Worm (Caenorhabditis elegans): ENCODE measurements around the gene C17H12.11.

C17H12.11 gene

DNA sequence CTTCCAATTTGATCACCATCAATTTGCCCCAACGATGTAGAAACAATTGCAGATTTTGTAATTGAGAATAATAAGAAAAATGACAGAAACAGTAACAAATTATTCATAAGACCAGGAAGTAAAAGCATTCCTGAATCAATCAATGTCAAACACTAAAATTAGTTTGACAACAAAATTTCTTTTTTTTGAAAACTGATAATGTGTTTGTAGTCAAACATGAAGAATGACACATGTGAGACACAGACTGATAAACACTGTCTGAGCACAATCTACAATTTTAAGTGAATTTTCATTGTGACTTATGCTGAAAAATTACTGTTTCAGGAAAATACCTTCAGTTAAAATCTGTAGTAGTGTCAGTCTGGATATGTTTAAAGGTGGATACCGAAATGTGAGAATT, at the start of gene C17H12.11, which contains the start of gene cest-4:
C17H12.11 (plus strand) TSS at position 256 of the 400 bp plus-strand sequence.
cest-4 (minus strand) TSS at position 206 of the 400 bp plus-strand sequence.
- TF ChIP-seq tbx-7 (tag; optimal IDR thresholded peaks at IDR 0.05) (no peak), ama-1 (optimal IDR thresholded peaks at IDR 0.05) (no peak), odd-2 (tag; optimal IDR thresholded peaks at IDR 0.05) (no peak), ceh-34 (tag; optimal IDR thresholded peaks at IDR 0.05) (no peak)

DNA sequence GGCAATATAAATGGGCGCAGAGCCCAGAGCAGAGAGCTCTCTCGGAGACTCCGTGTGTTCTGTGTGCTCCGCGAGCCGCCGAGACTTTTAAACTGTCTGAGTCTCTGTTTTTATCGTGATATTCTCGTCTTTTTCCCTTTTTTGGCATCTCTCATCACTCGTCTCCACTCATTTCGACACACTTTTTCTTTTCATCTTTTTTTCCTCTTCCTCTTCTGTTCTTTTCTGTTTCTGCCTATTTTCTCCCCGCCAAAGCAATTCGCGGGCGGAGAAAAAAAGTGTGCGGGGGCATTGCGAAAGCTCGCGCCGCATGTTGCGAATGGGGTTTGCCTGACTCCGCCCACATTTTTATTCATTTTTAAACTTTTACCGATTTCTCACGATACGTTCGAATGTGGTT, 45.8 kb upstream of the C17H12.11 start:
- TF ChIP-seq ceh-24 (tag; optimal IDR thresholded peaks at IDR 0.05): peak; percentile 57
- TF ChIP-seq madf-2 (tag; optimal IDR thresholded peaks at IDR 0.05): peak; percentile 78
- TF ChIP-seq lin-11 (tag; optimal IDR thresholded peaks at IDR 0.05): peak; percentile 75
- TF ChIP-seq C38D4.7 (GFP tag; optimal IDR thresholded peaks at IDR 0.05): peak; percentile 65
- TF ChIP-seq ceh-22 (tag; optimal IDR thresholded peaks at IDR 0.05): peak; percentile 53
- no peak for TF ChIP-seq unc-55 (GFP tag; optimal IDR thresholded peaks at IDR 0.05)
- TF ChIP-seq K02D7.2 (tag; optimal IDR thresholded peaks at IDR 0.05): peak; percentile 78
- peak; percentile 85 for TF ChIP-seq sox-4 (tag; optimal IDR thresholded peaks at IDR 0.05)
- peak; percentile 74 for TF ChIP-seq unc-3 (GFP tag; conservative IDR thresholded peaks at IDR 0.05)
- TF ChIP-seq unc-3 (tag; optimal IDR thresholded peaks at IDR 0.05): peak; percentile 75
- peak; percentile 84 for TF ChIP-seq ceh-2 (tag; optimal IDR thresholded peaks at IDR 0.05)
- peak; percentile 88 for TF ChIP-seq pha-2 (tag; optimal IDR thresholded peaks at IDR 0.05)
- TF ChIP-seq ceh-31 (tag; optimal IDR thresholded peaks at IDR 0.05): peak; percentile 92
- TF ChIP-seq rnt-1 (tag; optimal IDR thresholded peaks at IDR 0.05): peak; percentile 75
- TF ChIP-seq hlh-6 (tag; optimal IDR thresholded peaks at IDR 0.05): peak; percentile 90
- peak; percentile 62 for TF ChIP-seq C08G9.2 (tag; optimal IDR thresholded peaks at IDR 0.05)
- TF ChIP-seq hlh-30 (tag; optimal IDR thresholded peaks at IDR 0.05; ENCODE audit: insufficient read depth): no peak
- TF ChIP-seq hlh-13 (GFP tag; optimal IDR thresholded peaks at IDR 0.05): no peak
- TF ChIP-seq nhr-232 (tag; optimal IDR thresholded peaks at IDR 0.05): peak; percentile 67
- peak; percentile 54 for TF ChIP-seq ets-4 (tag; optimal IDR thresholded peaks at IDR 0.05)
- peak; percentile 73 for TF ChIP-seq syd-9 (tag; optimal IDR thresholded peaks at IDR 0.05)
- TF ChIP-seq pax-1 (tag; optimal IDR thresholded peaks at IDR 0.05): peak; percentile 50
- peak; percentile 86 for TF ChIP-seq ceh-34 (tag; optimal IDR thresholded peaks at IDR 0.05)
- TF ChIP-seq lim-6 (tag; optimal IDR thresholded peaks at IDR 0.05): peak; percentile 84
- peak; percentile 79 for TF ChIP-seq unc-42 (tag; optimal IDR thresholded peaks at IDR 0.05)
- no peak for TF ChIP-seq ceh-45 (GFP tag; IDR thresholded peaks at IDR 0.05)
- TF ChIP-seq fkh-10 (GFP tag; optimal IDR thresholded peaks at IDR 0.05): peak; percentile 22
- peak; percentile 58 for TF ChIP-seq Y22D7AL.16 (tag; optimal IDR thresholded peaks at IDR 0.05)
- TF ChIP-seq pat-9 (tag; optimal IDR thresholded peaks at IDR 0.05): peak; percentile 73
- TF ChIP-seq ama-1 (optimal IDR thresholded peaks at IDR 0.05): no peak
- no peak for TF ChIP-seq pha-4 (tag; optimal IDR thresholded peaks at IDR 0.05)
- peak; percentile 86 for TF ChIP-seq F13H6.1 (tag; optimal IDR thresholded peaks at IDR 0.05)
- TF ChIP-seq T23F11.4 (GFP tag; optimal IDR thresholded peaks at IDR 0.05): peak; percentile 71
- peak; percentile 83 for TF ChIP-seq K09A11.1 (tag; optimal IDR thresholded peaks at IDR 0.05; ENCODE audit: insufficient read depth)
- TF ChIP-seq hlh-15 (tag; optimal IDR thresholded peaks at IDR 0.05): peak; percentile 53
- TF ChIP-seq nfya-1 (tag; optimal IDR thresholded peaks at IDR 0.05): peak; percentile 89
- TF ChIP-seq zip-5 (tag; optimal IDR thresholded peaks at IDR 0.05): peak; percentile 50
- peak; percentile 92 for TF ChIP-seq elt-2 (tag; optimal IDR thresholded peaks at IDR 0.05)
- peak; percentile 71 for TF ChIP-seq fax-1 (tag; optimal IDR thresholded peaks at IDR 0.05)
- TF ChIP-seq ztf-16 (tag; optimal IDR thresholded peaks at IDR 0.05): peak; percentile 60
- peak; percentile 54 for TF ChIP-seq npax-4 (tag; optimal IDR thresholded peaks at IDR 0.05)
- TF ChIP-seq pag-3 (tag; optimal IDR thresholded peaks at IDR 0.05; ENCODE audit: borderline replicate concordance): peak; percentile 32
- peak; percentile 90 for TF ChIP-seq ceh-19 (GFP tag; optimal IDR thresholded peaks at IDR 0.05)
- TF ChIP-seq tbx-7 (tag; optimal IDR thresholded peaks at IDR 0.05): peak; percentile 44
- peak; percentile 85 for TF ChIP-seq ref-2 (tag; optimal IDR thresholded peaks at IDR 0.05)
- TF ChIP-seq sox-2 (GFP tag; IDR thresholded peaks at IDR 0.05): peak; percentile 25; the same call in 1 of the 2 replicates
- TF ChIP-seq hlh-8 (tag; optimal IDR thresholded peaks at IDR 0.05): peak; percentile 82
- peak; percentile 17 for TF ChIP-seq ahr-1 (tag; optimal IDR thresholded peaks at IDR 0.05)
- TF ChIP-seq pros-1 (tag; optimal IDR thresholded peaks at IDR 0.05): peak; percentile 41

Measured in whole organism, late embryonic.